Fruit fly (Drosophila melanogaster) S2 (cell line): ENCODE results near the gene Ir67a.

Experiments used
- CG8478 ChIP-seq: fragments of >200 bp; optimal IDR thresholded peaks from 2 replicates; lab custom pipeline; 2018
- CTCF ChIP-seq, 2 experiments: fragments of >200 bp; optimal IDR thresholded peaks; 2 replicates each; lab custom pipeline; 2018

DNA sequence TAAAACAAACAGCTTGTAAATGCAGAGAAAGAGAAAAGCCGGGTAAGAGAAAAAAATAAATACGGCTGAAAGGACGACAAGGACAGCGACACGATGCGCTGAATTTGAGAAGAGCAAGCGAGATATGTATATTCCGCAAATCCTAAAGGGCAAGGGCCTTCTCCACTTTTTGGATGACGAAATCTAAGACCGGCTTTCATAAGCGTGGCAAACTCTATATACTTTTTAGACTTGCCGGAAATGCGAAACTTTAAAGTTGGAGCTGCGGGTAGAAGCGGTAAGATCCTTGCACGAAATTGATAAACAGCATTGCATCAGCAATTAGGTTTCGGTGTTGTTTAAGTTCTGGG is 38.1 kb downstream of the Ir67a start:
- no peak for TF ChIP-seq CTCF (optimal IDR thresholded peaks at IDR 0.05; lab: Kevin White, UChicago)
- no peak for TF ChIP-seq CG8478 (lab: Kevin White, UChicago)
